Worm (Caenorhabditis elegans) whole organism, L2 larva: ENCODE measurements around the gene C46F11.6.
A peak's percentile ranks its signal among the peaks of the same experiment; 100 is the strongest.

ENCODE experiments used
- C34F6.9 ChIP-seq: fragments of 150-350 bp; optimal IDR thresholded peaks from 2 replicates; lab custom pipeline; 2014; ENCODE audit warnings: missing biosample characterization, missing genetic modification characterization
- F13H6.1 ChIP-seq: sonication (generic microtip); optimal IDR thresholded peaks from 2 replicates; lab custom pipeline; 2016; ENCODE audit warnings: missing genetic modification characterization, missing compliant biosample characterization
- R02D3.7 ChIP-seq: fragments of 150-350 bp; optimal IDR thresholded peaks from 2 replicates; lab custom pipeline; 2014; ENCODE audit warnings: missing biosample characterization, missing genetic modification characterization
- Y55F3AM.14 ChIP-seq: fragments of 200-800 bp; sonication (Bioruptor generic); optimal IDR thresholded peaks from 2 replicates; lab custom pipeline; 2018; ENCODE audit warnings: mild to moderate bottlenecking, missing genetic modification characterization, missing compliant biosample characterization
- alr-1 ChIP-seq: fragments of 150-350 bp; optimal IDR thresholded peaks from 2 replicates; lab custom pipeline; 2014; ENCODE audit warnings: missing biosample characterization, missing genetic modification characterization
- aly-2 ChIP-seq: fragments of 150-350 bp; optimal IDR thresholded peaks from 2 replicates; lab custom pipeline; 2014; ENCODE audit warnings: missing biosample characterization, missing genetic modification characterization
- ama-1 ChIP-seq: fragments of 150-350 bp; optimal IDR thresholded peaks from 2 replicates; lab custom pipeline; 2018; ENCODE audit warnings: inconsistent platforms
- blmp-1 ChIP-seq: sonication (generic microtip); optimal IDR thresholded peaks from 2 replicates; lab custom pipeline; 2017; ENCODE audit warnings: missing genetic modification characterization, mild to moderate bottlenecking, missing compliant biosample characterization, antibody characterized with exemption, moderate library complexity; ENCODE audit not compliant: insufficient read depth
- ceh-16 ChIP-seq: fragments of 150-350 bp; optimal IDR thresholded peaks from 2 replicates; lab custom pipeline; 2014; ENCODE audit warnings: missing biosample characterization, missing genetic modification characterization
- crh-2 ChIP-seq: sonication (generic microtip); optimal IDR thresholded peaks from 2 replicates; lab custom pipeline; 2017; ENCODE audit warnings: missing biosample characterization, missing genetic modification characterization
- dmd-4 ChIP-seq: sonication (generic microtip); optimal IDR thresholded peaks from 2 replicates; lab custom pipeline; 2017; ENCODE audit warnings: missing biosample characterization, missing genetic modification characterization
- egl-27 ChIP-seq: sonication (generic microtip); optimal IDR thresholded peaks from 3 replicates; lab custom pipeline; 2017; ENCODE audit warnings: missing biosample characterization, missing genetic modification reagents, missing genetic modification characterization
- elt-1 ChIP-seq: fragments of 150-350 bp; optimal IDR thresholded peaks from 2 replicates; lab custom pipeline; 2014; ENCODE audit warnings: missing biosample characterization, missing genetic modification characterization
- elt-3 ChIP-seq: sonication (generic microtip); optimal IDR thresholded peaks from 2 replicates; lab custom pipeline; 2017; ENCODE audit warnings: missing biosample characterization, missing genetic modification characterization
- fos-1 ChIP-seq: fragments of 150-350 bp; optimal IDR thresholded peaks from 2 replicates; lab custom pipeline; 2014; ENCODE audit warnings: missing biosample characterization, missing genetic modification characterization
- gmeb-1 ChIP-seq: fragments of 150-350 bp; optimal IDR thresholded peaks from 2 replicates; lab custom pipeline; 2014; ENCODE audit warnings: missing biosample characterization, missing genetic modification characterization
- lin-13 ChIP-seq: fragments of 150-350 bp; optimal IDR thresholded peaks from 2 replicates; lab custom pipeline; 2014; ENCODE audit warnings: missing biosample characterization, missing genetic modification reagents, missing genetic modification characterization
- lin-39 ChIP-seq: fragments of 150-350 bp; optimal IDR thresholded peaks from 2 replicates; lab custom pipeline; 2014; ENCODE audit warnings: missing biosample characterization, missing genetic modification reagents, missing genetic modification characterization
- lsy-2 ChIP-seq, 2 experiments: fragments of 150-350 bp in 1 of 2; sonication (generic microtip) in 1 of 2; optimal IDR thresholded peaks; 2 replicates each; lab custom pipeline; 2014 to 2017; ENCODE audit warnings: missing biosample characterization in 2 of 2, missing genetic modification characterization in 2 of 2
- mab-5 ChIP-seq: fragments of 150-350 bp; optimal IDR thresholded peaks from 2 replicates; lab custom pipeline; 2014; ENCODE audit warnings: missing biosample characterization, missing genetic modification characterization
- mdl-1 ChIP-seq, 2 experiments: fragments of 150-350 bp in 1 of 2; sonication (generic microtip) in 1 of 2; optimal IDR thresholded peaks; 2 replicates each; lab custom pipeline; 2017; ENCODE audit warnings: missing biosample characterization in 2 of 2, missing genetic modification characterization in 2 of 2
- nhr-12 ChIP-seq: fragments of 150-350 bp; optimal IDR thresholded peaks from 2 replicates; lab custom pipeline; 2014; ENCODE audit warnings: missing biosample characterization, missing genetic modification characterization
- nhr-129 ChIP-seq: fragments of 150-350 bp; optimal IDR thresholded peaks from 2 replicates; lab custom pipeline; 2014; ENCODE audit warnings: missing biosample characterization, missing genetic modification characterization
- nhr-21 ChIP-seq: fragments of 150-350 bp; optimal IDR thresholded peaks from 2 replicates; lab custom pipeline; 2014; ENCODE audit warnings: missing biosample characterization, missing genetic modification characterization
- nhr-23 ChIP-seq: fragments of 150-350 bp; optimal IDR thresholded peaks from 2 replicates; lab custom pipeline; 2014; ENCODE audit warnings: missing biosample characterization, missing genetic modification reagents, missing genetic modification characterization
- nhr-237 ChIP-seq: fragments of 150-350 bp; optimal IDR thresholded peaks from 2 replicates; lab custom pipeline; 2014; ENCODE audit warnings: missing biosample characterization, missing genetic modification characterization
- nhr-77 ChIP-seq: fragments of 150-350 bp; optimal IDR thresholded peaks from 2 replicates; lab custom pipeline; 2014; ENCODE audit warnings: missing biosample characterization, missing genetic modification characterization
- peb-1 ChIP-seq: fragments of 150-350 bp; optimal IDR thresholded peaks from 2 replicates; lab custom pipeline; 2014; ENCODE audit warnings: missing biosample characterization, missing genetic modification characterization
- sem-4 ChIP-seq: fragments of 150-350 bp; optimal IDR thresholded peaks from 2 replicates; lab custom pipeline; 2014; ENCODE audit warnings: missing biosample characterization, missing genetic modification reagents, missing genetic modification characterization
- skn-1 ChIP-seq: sonication (generic microtip); optimal IDR thresholded peaks from 2 replicates; lab custom pipeline; 2017; ENCODE audit warnings: missing biosample characterization, missing genetic modification characterization
- sma-3 ChIP-seq: sonication (generic microtip); optimal IDR thresholded peaks from 2 replicates; lab custom pipeline; 2016; ENCODE audit warnings: missing genetic modification reagents, missing genetic modification characterization, missing compliant biosample characterization
- sma-9 ChIP-seq, 2 experiments: fragments of 150-350 bp in 1 of 2; sonication (generic microtip) in 1 of 2; optimal IDR thresholded peaks; 2 replicates each; lab custom pipeline; 2014 to 2016; ENCODE audit warnings: missing genetic modification characterization in 2 of 2, mild to moderate bottlenecking in 1 of 2, missing biosample characterization in 1 of 2, missing compliant biosample characterization in 1 of 2, missing genetic modification reagents in 1 of 2, moderate library complexity in 1 of 2
- unc-39 ChIP-seq: fragments of 150-350 bp; optimal IDR thresholded peaks from 2 replicates; lab custom pipeline; 2014; ENCODE audit warnings: missing biosample characterization, missing genetic modification characterization
- unc-55 ChIP-seq: fragments of 150-350 bp; sonication (generic microtip); optimal IDR thresholded peaks from 3 replicates; lab custom pipeline; 2014; ENCODE audit warnings: missing biosample characterization, missing genetic modification reagents, missing genetic modification characterization
- zag-1 ChIP-seq: fragments of 150-350 bp; optimal IDR thresholded peaks from 2 replicates; lab custom pipeline; 2014; ENCODE audit warnings: missing biosample characterization, missing genetic modification characterization
- ztf-1 ChIP-seq: fragments of 200-800 bp; sonication (Bioruptor generic); conservative IDR thresholded peaks from 2 replicates; pipeline ENCODE4 v1.3.6; 2022; ENCODE audit warnings: missing genetic modification characterization, missing compliant biosample characterization
- ztf-11 ChIP-seq: sonication (generic microtip); optimal IDR thresholded peaks from 2 replicates; lab custom pipeline; 2017; ENCODE audit warnings: missing biosample characterization, missing genetic modification characterization
- ztf-4 ChIP-seq: fragments of 150-350 bp; optimal IDR thresholded peaks from 2 replicates; lab custom pipeline; 2014; ENCODE audit warnings: missing biosample characterization, missing genetic modification characterization

The C46F11.6 gene

ce11 chrIII:3679083-3679482 lies 8.8 kb upstream of the C46F11.6 start:
- TF ChIP-seq lsy-2 (tag; optimal IDR thresholded peaks at IDR 0.05; lab: Kevin White, UChicago) (peak in 1 of 2 experiments; percentile 34), nhr-21 (no peak), ceh-16 (tag; lab: Kevin White, UChicago) (no peak), sem-4 (peak; percentile 9), ztf-1 (GFP tag; lab: Robert Waterston, UW) (no peak)

DNA sequence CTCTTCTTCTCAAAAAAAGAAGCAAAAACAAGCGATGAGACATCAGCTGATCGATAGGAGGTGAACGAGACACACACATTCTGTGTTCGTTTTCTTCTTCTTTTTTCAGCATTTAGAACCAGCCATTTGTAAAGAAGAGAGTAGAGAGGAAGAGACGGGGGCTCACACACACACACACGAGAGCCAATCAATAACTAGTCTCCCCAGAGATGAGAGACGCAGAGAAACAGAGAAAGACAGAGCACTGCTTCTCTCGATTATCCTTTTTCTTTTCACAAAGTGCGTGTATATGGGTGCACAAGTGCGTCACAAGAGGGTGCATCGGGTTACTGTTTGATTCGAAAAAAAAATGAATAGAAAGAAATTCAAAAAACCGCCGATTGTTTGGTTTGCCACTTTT lies 7.1 kb upstream of the C46F11.6 start:
- TF ChIP-seq ztf-11 (no peak), unc-55 (GFP tag; lab: Kevin White, UChicago) (peak; percentile 90), nhr-21 (peak; percentile 36), ceh-16 (tag; lab: Kevin White, UChicago) (no peak), R02D3.7 (tag; lab: Kevin White, UChicago) (no peak), F13H6.1 (tag; lab: Kevin White, UChicago) (peak; percentile 83), ztf-4 (tag; lab: Kevin White, UChicago) (peak; percentile 71), crh-2 (tag; lab: Kevin White, UChicago) (peak; percentile 75), lsy-2 (tag; optimal IDR thresholded peaks at IDR 0.05; lab: Kevin White, UChicago) (peak; percentile 47 to 84), sma-9 (GFP tag; optimal IDR thresholded peaks at IDR 0.05; lab: Kevin White, UChicago) (peak; percentile 81), sma-9 (tag; optimal IDR thresholded peaks at IDR 0.05; lab: Kevin White, UChicago) (no peak), nhr-129 (peak; percentile 75), zag-1 (peak; percentile 67), Y55F3AM.14 (GFP tag; lab: Kevin White, UChicago) (peak; percentile 58), lin-13 (GFP tag; lab: Kevin White, UChicago) (peak; percentile 59), egl-27 (tag; lab: Kevin White, UChicago) (peak; percentile 23), mab-5 (tag; lab: Kevin White, UChicago) (peak; percentile 90), sem-4 (peak; percentile 50), mdl-1 (tag; optimal IDR thresholded peaks at IDR 0.05; lab: Kevin White, UChicago) (peak in 1 of 2 experiments; percentile 72), C34F6.9 (tag; lab: Kevin White, UChicago) (peak; percentile 93), peb-1 (tag; lab: Kevin White, UChicago) (no peak)

ce11 chrIII:3675480-3675879 lies 5.2 kb upstream of the C46F11.6 start:
- no peak for TF ChIP-seq crh-2 (tag; lab: Kevin White, UChicago)
- TF ChIP-seq blmp-1: no peak
- TF ChIP-seq sma-9 (GFP tag; optimal IDR thresholded peaks at IDR 0.05; lab: Kevin White, UChicago): no peak
- TF ChIP-seq sma-9 (tag; optimal IDR thresholded peaks at IDR 0.05; lab: Kevin White, UChicago): no peak
- no peak for TF ChIP-seq alr-1
- TF ChIP-seq mdl-1 (tag; optimal IDR thresholded peaks at IDR 0.05; lab: Kevin White, UChicago): no peak
- TF ChIP-seq R02D3.7 (tag; lab: Kevin White, UChicago): no peak
- TF ChIP-seq gmeb-1 (tag; lab: Kevin White, UChicago): no peak
- TF ChIP-seq dmd-4: no peak
- TF ChIP-seq mab-5 (tag; lab: Kevin White, UChicago): no peak
- no peak for TF ChIP-seq nhr-12 (tag; lab: Kevin White, UChicago)
- TF ChIP-seq skn-1 (tag; lab: Kevin White, UChicago): no peak
- no peak for TF ChIP-seq peb-1 (tag; lab: Kevin White, UChicago)
- TF ChIP-seq Y55F3AM.14 (GFP tag; lab: Kevin White, UChicago): no peak
- no peak for TF ChIP-seq ztf-1 (GFP tag; lab: Robert Waterston, UW)
- TF ChIP-seq ceh-16 (tag; lab: Kevin White, UChicago): no peak
- no peak for TF ChIP-seq elt-1 (tag; lab: Kevin White, UChicago)
- TF ChIP-seq C34F6.9 (tag; lab: Kevin White, UChicago): no peak

ce11 chrIII:3674149-3674548 lies 3.9 kb upstream of the C46F11.6 start:
- TF ChIP-seq alr-1 (no peak), nhr-23 (tag; lab: Kevin White, UChicago) (no peak), gmeb-1 (tag; lab: Kevin White, UChicago) (no peak), dmd-4 (no peak), ama-1 (lab: Kevin White, UChicago) (no peak), unc-55 (GFP tag; lab: Kevin White, UChicago) (no peak), sma-3 (GFP tag; lab: Kevin White, UChicago) (no peak), crh-2 (tag; lab: Kevin White, UChicago) (no peak), blmp-1 (no peak), nhr-12 (tag; lab: Kevin White, UChicago) (no peak), mab-5 (tag; lab: Kevin White, UChicago) (no peak), fos-1 (tag; lab: Kevin White, UChicago) (no peak)

ce11 chrIII:3672839-3673238 lies 2.6 kb upstream of the C46F11.6 start:
- TF ChIP-seq ztf-4 (tag; lab: Kevin White, UChicago): no peak
- peak in 1 of 2 experiments; percentile 20 for TF ChIP-seq lsy-2 (tag; optimal IDR thresholded peaks at IDR 0.05; lab: Kevin White, UChicago)
- no peak for TF ChIP-seq elt-1 (tag; lab: Kevin White, UChicago)
- no peak for TF ChIP-seq gmeb-1 (tag; lab: Kevin White, UChicago)
- no peak for TF ChIP-seq ceh-16 (tag; lab: Kevin White, UChicago)
- peak; percentile 11 for TF ChIP-seq blmp-1
- TF ChIP-seq elt-3 (tag; lab: Kevin White, UChicago): no peak
- no peak for TF ChIP-seq egl-27 (tag; lab: Kevin White, UChicago)
- TF ChIP-seq sma-9 (GFP tag; optimal IDR thresholded peaks at IDR 0.05; lab: Kevin White, UChicago): peak; percentile 12
- no peak for TF ChIP-seq sma-9 (tag; optimal IDR thresholded peaks at IDR 0.05; lab: Kevin White, UChicago)
- no peak for TF ChIP-seq mdl-1 (tag; optimal IDR thresholded peaks at IDR 0.05; lab: Kevin White, UChicago)
- peak; percentile 54 for TF ChIP-seq F13H6.1 (tag; lab: Kevin White, UChicago)
- TF ChIP-seq aly-2: no peak
- no peak for TF ChIP-seq C34F6.9 (tag; lab: Kevin White, UChicago)
- TF ChIP-seq mab-5 (tag; lab: Kevin White, UChicago): no peak
- TF ChIP-seq crh-2 (tag; lab: Kevin White, UChicago): peak; percentile 48
- TF ChIP-seq lin-39 (tag; lab: Kevin White, UChicago): no peak
- TF ChIP-seq sem-4: peak; percentile 4
- TF ChIP-seq nhr-237: no peak
- no peak for TF ChIP-seq nhr-23 (tag; lab: Kevin White, UChicago)
- TF ChIP-seq skn-1 (tag; lab: Kevin White, UChicago): no peak
- peak; percentile 38 for TF ChIP-seq nhr-129
- no peak for TF ChIP-seq R02D3.7 (tag; lab: Kevin White, UChicago)
- TF ChIP-seq nhr-77 (tag; lab: Kevin White, UChicago): no peak
- TF ChIP-seq unc-39 (tag; lab: Kevin White, UChicago): no peak
- TF ChIP-seq lin-13 (GFP tag; lab: Kevin White, UChicago): peak; percentile 22
